Worm (Caenorhabditis elegans): ENCODE results near the gene nrf-6.

ce11 chrII:8062334-8062791 is 29.9 kb upstream of the nrf-6 start, which contains the start of gene ufd-2:
- TF ChIP-seq dao-5 (tag; optimal IDR thresholded peaks at IDR 0.05) (no peak), him-1 (tag; optimal IDR thresholded peaks at IDR 0.05) (no peak)

Data from whole organism, L4/young adult.